Worm (Caenorhabditis elegans) whole organism, late embryonic: ENCODE data around the gene ZK353.2.

Experiments
- ama-1 ChIP-seq: fragments of 150-350 bp; optimal IDR thresholded peaks from 2 replicates; lab custom pipeline; 2014
- ceh-9 ChIP-seq: sonication (generic microtip); optimal IDR thresholded peaks from 2 replicates; lab custom pipeline; 2016; ENCODE audit warnings: mild to moderate bottlenecking, missing genetic modification characterization, inconsistent platforms, missing compliant biosample characterization
- dmd-4 ChIP-seq: sonication (generic microtip); optimal IDR thresholded peaks from 2 replicates; lab custom pipeline; 2016; ENCODE audit warnings: borderline replicate concordance, missing genetic modification characterization, missing compliant biosample characterization
- fkh-10 ChIP-seq: fragments of 150-350 bp; optimal IDR thresholded peaks from 2 replicates; lab custom pipeline; 2014; ENCODE audit warnings: missing biosample characterization, missing genetic modification reagents, missing genetic modification characterization
- lin-11 ChIP-seq: fragments of 200-800 bp; sonication (Bioruptor generic); optimal IDR thresholded peaks from 2 replicates; lab custom pipeline; 2018; ENCODE audit warnings: mild to moderate bottlenecking, missing genetic modification characterization, missing compliant biosample characterization
- mec-3 ChIP-seq: sonication (generic microtip); optimal IDR thresholded peaks from 2 replicates; lab custom pipeline; 2016; ENCODE audit warnings: borderline replicate concordance, missing genetic modification characterization, missing compliant biosample characterization
- nhr-11 ChIP-seq: fragments of 150-350 bp; optimal IDR thresholded peaks from 2 replicates; lab custom pipeline; 2014; ENCODE audit warnings: missing biosample characterization, missing genetic modification characterization
- pag-3 ChIP-seq: sonication (generic microtip); optimal IDR thresholded peaks from 2 replicates; lab custom pipeline; 2016; ENCODE audit warnings: missing compliant biosample characterization, missing genetic modification characterization, borderline replicate concordance
- pqm-1 ChIP-seq: sonication (generic microtip); optimal IDR thresholded peaks from 2 replicates; lab custom pipeline; 2016; ENCODE audit warnings: missing genetic modification characterization, missing compliant biosample characterization
- rnt-1 ChIP-seq: sonication (generic microtip); optimal IDR thresholded peaks from 2 replicates; lab custom pipeline; 2016; ENCODE audit warnings: missing genetic modification characterization, missing compliant biosample characterization
- tbx-2 ChIP-seq: sonication (generic microtip); optimal IDR thresholded peaks from 2 replicates; lab custom pipeline; 2016; ENCODE audit warnings: missing genetic modification characterization, missing compliant biosample characterization
- tbx-7 ChIP-seq: sonication (generic microtip); optimal IDR thresholded peaks from 2 replicates; lab custom pipeline; 2016; ENCODE audit warnings: missing genotype, missing genetic modification characterization, missing compliant biosample characterization

- TF ChIP-seq pqm-1 (tag; lab: Kevin White, UChicago) (no peak), pag-3 (tag; lab: Kevin White, UChicago) (no peak), fkh-10 (no peak), rnt-1 (tag; lab: Kevin White, UChicago) (no peak), ceh-9 (tag; lab: Kevin White, UChicago) (no peak), dmd-4 (tag; lab: Kevin White, UChicago) (no peak), tbx-2 (tag; lab: Kevin White, UChicago) (no peak), mec-3 (tag; lab: Kevin White, UChicago) (no peak), ama-1 (lab: Kevin White, UChicago) (no peak), lin-11 (tag; lab: Kevin White, UChicago) (no peak), nhr-11 (no peak), tbx-7 (no peak)
Observed at ce11 chrIII:8443557-8444131, 45.1 kb downstream of the ZK353.2 start, which contains the start of gene ufbp-1.
